Fruit fly (Drosophila melanogaster) whole organism, embryonic: Measurements from ENCODE around the gene CG4101.

Experiments used
- Atf3 ChIP-seq: fragments of 200-800 bp; sonication (Bioruptor generic); optimal IDR thresholded peaks from 3 replicates; lab custom pipeline; 2016; ENCODE audit warnings: missing biosample characterization, missing genetic modification characterization
- BtbVII ChIP-seq: fragments of 200-800 bp; sonication (Bioruptor generic); optimal IDR thresholded peaks from 3 replicates; lab custom pipeline; 2017; ENCODE audit warnings: missing biosample characterization, mild to moderate bottlenecking, missing genetic modification characterization
- CG10147 ChIP-seq: fragments of 200-800 bp; sonication (Bioruptor generic); optimal IDR thresholded peaks from 2 replicates; lab custom pipeline; 2019; ENCODE audit warnings: missing biosample characterization, mild to moderate bottlenecking, missing genetic modification characterization, moderate library complexity
- CG1233 ChIP-seq: fragments of 200-800 bp; sonication (Bioruptor generic); optimal IDR thresholded peaks from 4 replicates; lab custom pipeline; 2018; ENCODE audit warnings: missing biosample characterization, mild to moderate bottlenecking, missing genetic modification characterization
- CG12942 ChIP-seq: fragments of 200-800 bp; sonication (Bioruptor generic); optimal IDR thresholded peaks from 3 replicates; lab custom pipeline; 2016; ENCODE audit warnings: missing biosample characterization, missing genetic modification characterization
- CG13287 ChIP-seq: fragments of 200-800 bp; sonication (Bioruptor generic); IDR thresholded peaks from 2 replicates; pipeline ENCODE4 v1.3.6; 2022; ENCODE audit warnings: missing biosample characterization, missing genetic modification characterization; ENCODE audit not compliant: partially characterized antibody
- CG13424 ChIP-seq: fragments of 200-800 bp; sonication (Bioruptor generic); optimal IDR thresholded peaks from 2 replicates; lab custom pipeline; 2019; ENCODE audit warnings: missing biosample characterization, mild to moderate bottlenecking, missing genetic modification characterization, moderate library complexity
- CG14710 ChIP-seq: fragments of 200-800 bp; sonication (Bioruptor generic); optimal IDR thresholded peaks from 3 replicates; lab custom pipeline; 2019; ENCODE audit warnings: missing biosample characterization, mild to moderate bottlenecking, missing genetic modification characterization, moderate library complexity
- CG16779 ChIP-seq: fragments of 200-800 bp; sonication (Bioruptor generic); IDR thresholded peaks from 2 replicates; pipeline ENCODE4 v1.3.6; 2022; ENCODE audit warnings: missing biosample characterization, missing genetic modification characterization
- CG18011 ChIP-seq: fragments of 200-800 bp; sonication (Bioruptor generic); optimal IDR thresholded peaks from 2 replicates; lab custom pipeline; 2017; ENCODE audit warnings: missing biosample characterization, missing genetic modification characterization, mild to moderate bottlenecking, moderate library complexity, missing genotype
- CG18599 ChIP-seq: fragments of 200-800 bp; sonication (Bioruptor generic); optimal IDR thresholded peaks from 3 replicates; lab custom pipeline; 2017; ENCODE audit warnings: missing biosample characterization, missing genetic modification characterization, mild to moderate bottlenecking, moderate library complexity, missing genetic modification reagents
- CG2120 ChIP-seq: fragments of 200-800 bp; sonication (Bioruptor generic); optimal IDR thresholded peaks from 3 replicates; lab custom pipeline; 2016; ENCODE audit warnings: missing biosample characterization, missing genetic modification characterization
- CG3281 ChIP-seq: fragments of 200-800 bp; sonication (Bioruptor generic); optimal IDR thresholded peaks from 3 replicates; lab custom pipeline; 2017; ENCODE audit warnings: missing biosample characterization, mild to moderate bottlenecking, missing genetic modification characterization
- CG4360 ChIP-seq: fragments of 200-800 bp; sonication (Bioruptor generic); IDR thresholded peaks from 2 replicates; pipeline ENCODE4 v1.3.6; 2022; ENCODE audit warnings: missing biosample characterization, missing genetic modification characterization
- CG5953 ChIP-seq: fragments of 200-800 bp; sonication (Bioruptor generic); IDR thresholded peaks from 2 replicates; pipeline ENCODE4 v1.3.6; 2022; ENCODE audit warnings: missing biosample characterization, missing genetic modification characterization
- CG6175 ChIP-seq: fragments of 200-800 bp; sonication (Bioruptor generic); IDR thresholded peaks from 3 replicates; pipeline ENCODE4 v1.3.6; 2022; ENCODE audit warnings: missing biosample characterization, missing genetic modification characterization
- CG9876 ChIP-seq: fragments of 200-800 bp; sonication (Bioruptor generic); optimal IDR thresholded peaks from 2 replicates; lab custom pipeline; 2016; ENCODE audit warnings: missing biosample characterization, missing genetic modification characterization
- CG9932 ChIP-seq: fragments of 200-800 bp; sonication (Bioruptor generic); IDR thresholded peaks from 2 replicates; pipeline ENCODE4 v1.3.6; 2022; ENCODE audit warnings: missing biosample characterization, missing genetic modification characterization
- Camta ChIP-seq: fragments of 200-800 bp; sonication (Bioruptor generic); optimal IDR thresholded peaks from 2 replicates; lab custom pipeline; 2016; ENCODE audit warnings: missing biosample characterization, missing genetic modification characterization
- D19A ChIP-seq: fragments of 200-800 bp; optimal IDR thresholded peaks from 3 replicates; lab custom pipeline; 2019; ENCODE audit warnings: missing biosample characterization, mild to moderate bottlenecking, missing genetic modification characterization, moderate library complexity
- Elba2 ChIP-seq: fragments of 200-800 bp; sonication (Bioruptor generic); optimal IDR thresholded peaks from 3 replicates; lab custom pipeline; 2016; ENCODE audit warnings: missing biosample characterization, missing genetic modification characterization
- Gsc ChIP-seq: fragments of 200-800 bp; sonication (Bioruptor generic); IDR thresholded peaks from 2 replicates; pipeline ENCODE4 v1.3.6; 2022; ENCODE audit warnings: missing biosample characterization, missing genetic modification characterization
- H15 ChIP-seq: fragments of 200-800 bp; sonication (Bioruptor generic); IDR thresholded peaks from 3 replicates; pipeline ENCODE4 v1.3.6; 2022; ENCODE audit warnings: missing biosample characterization, missing genetic modification characterization
- HLH4C ChIP-seq: fragments of 200-800 bp; sonication (Bioruptor generic); IDR thresholded peaks from 3 replicates; pipeline ENCODE4 v1.3.6; 2022; ENCODE audit warnings: missing biosample characterization, missing genetic modification characterization; ENCODE audit not compliant: partially characterized antibody
- Hey ChIP-seq: fragments of 200-800 bp; sonication (Bioruptor generic); optimal IDR thresholded peaks from 3 replicates; lab custom pipeline; 2018; ENCODE audit warnings: missing biosample characterization, mild to moderate bottlenecking, missing genetic modification characterization
- Lpt ChIP-seq: fragments of >200 bp; optimal IDR thresholded peaks from 2 replicates; lab custom pipeline; 2018; ENCODE audit warnings: missing biosample characterization, missing genetic modification characterization
- MTF-1 ChIP-seq: fragments of 200-800 bp; sonication (Bioruptor generic); optimal IDR thresholded peaks from 2 replicates; lab custom pipeline; 2018; ENCODE audit warnings: missing biosample characterization, mild to moderate bottlenecking, missing genetic modification characterization, borderline replicate concordance
- NfI ChIP-seq: fragments of 200-800 bp; sonication (Bioruptor generic); optimal IDR thresholded peaks from 3 replicates; lab custom pipeline; 2018; ENCODE audit warnings: missing biosample characterization, mild to moderate bottlenecking, missing genetic modification characterization, moderate library complexity
- Opbp ChIP-seq: fragments of 200-800 bp; sonication (Bioruptor generic); IDR thresholded peaks from 3 replicates; pipeline ENCODE4 v1.3.6; 2022; ENCODE audit warnings: missing biosample characterization, missing genetic modification characterization; ENCODE audit not compliant: partially characterized antibody
- cwo ChIP-seq: fragments of 200-800 bp; sonication (Bioruptor generic); optimal IDR thresholded peaks from 3 replicates; lab custom pipeline; 2017; ENCODE audit warnings: missing biosample characterization, missing genetic modification characterization, mild to moderate bottlenecking, moderate library complexity, missing genetic modification reagents
- danr ChIP-seq: fragments of 200-800 bp; sonication (Bioruptor generic); IDR thresholded peaks from 2 replicates; pipeline ENCODE4 v1.3.6; 2022; ENCODE audit warnings: missing biosample characterization, missing genetic modification characterization
- dimm ChIP-seq: fragments of 200-800 bp; sonication (Bioruptor generic); IDR thresholded peaks from 2 replicates; pipeline ENCODE4 v1.3.6; 2022; ENCODE audit warnings: missing biosample characterization, missing genetic modification characterization
- ewg ChIP-seq: fragments of 200-800 bp; sonication (Bioruptor generic); optimal IDR thresholded peaks from 3 replicates; lab custom pipeline; 2017; ENCODE audit warnings: mild to moderate bottlenecking, missing biosample characterization, missing genetic modification reagents, missing genetic modification characterization
- exex ChIP-seq: fragments of 200-800 bp; sonication (Bioruptor generic); optimal IDR thresholded peaks from 4 replicates; lab custom pipeline; 2018; ENCODE audit warnings: missing biosample characterization, mild to moderate bottlenecking, missing genetic modification characterization, moderate library complexity
- gce ChIP-seq: fragments of 200-800 bp; sonication (Bioruptor generic); IDR thresholded peaks from 3 replicates; pipeline ENCODE4 v1.3.6; 2022; ENCODE audit warnings: missing biosample characterization, missing genetic modification characterization
- gsb-n ChIP-seq: fragments of 200-800 bp; sonication (Bioruptor generic); optimal IDR thresholded peaks from 3 replicates; lab custom pipeline; 2018; ENCODE audit warnings: missing biosample characterization, mild to moderate bottlenecking, missing genetic modification characterization
- insv ChIP-seq, 2 experiments: fragments of 200-800 bp; sonication (Bioruptor generic); optimal IDR thresholded peaks; 3 replicates each; lab custom pipeline; 2016 to 2018; ENCODE audit warnings: missing biosample characterization in 2 of 2, missing genetic modification characterization in 2 of 2
- klu ChIP-seq: fragments of 200-800 bp; sonication (Bioruptor generic); IDR thresholded peaks from 2 replicates; pipeline ENCODE4 v1.3.6; 2022; ENCODE audit warnings: missing biosample characterization, missing genetic modification characterization
- lov ChIP-seq, 2 experiments: fragments of 200-800 bp in 1 of 2; fragments of >200 bp in 1 of 2; sonication (Bioruptor generic) in 1 of 2; IDR thresholded peaks in 1 of 2; optimal IDR thresholded peaks in 1 of 2; 2 replicates in 1 of 2; 3 replicates in 1 of 2; pipeline versions ENCODE4 v1.3.6 to Lab custom; 2017 to 2022; ENCODE audit warnings: missing biosample characterization in 1 of 2, missing genetic modification characterization in 1 of 2
- mirr ChIP-seq: fragments of 200-800 bp; sonication (Bioruptor generic); optimal IDR thresholded peaks from 3 replicates; lab custom pipeline; 2018; ENCODE audit warnings: missing biosample characterization, mild to moderate bottlenecking, missing genetic modification characterization
- pho ChIP-seq: fragments of 200-800 bp; sonication (Bioruptor generic); optimal IDR thresholded peaks from 2 replicates; lab custom pipeline; 2016; ENCODE audit warnings: missing biosample characterization, missing genetic modification characterization
- pita ChIP-seq: fragments of 200-800 bp; sonication (Bioruptor generic); optimal IDR thresholded peaks from 2 replicates; lab custom pipeline; 2017; ENCODE audit warnings: missing biosample characterization, mild to moderate bottlenecking, missing genetic modification characterization
- pros ChIP-seq: fragments of 200-800 bp; sonication (Bioruptor generic); optimal IDR thresholded peaks from 3 replicates; lab custom pipeline; 2019; ENCODE audit warnings: missing biosample characterization, mild to moderate bottlenecking, missing genetic modification characterization, moderate library complexity
- rib ChIP-seq: fragments of 200-800 bp; sonication (Bioruptor generic); IDR thresholded peaks from 2 replicates; pipeline ENCODE4 v1.3.6; 2022; ENCODE audit warnings: missing biosample characterization, missing genetic modification characterization
- sima ChIP-seq: fragments of 200-800 bp; sonication (Bioruptor generic); optimal IDR thresholded peaks from 2 replicates; lab custom pipeline; 2016; ENCODE audit warnings: missing biosample characterization, missing genetic modification characterization
- ssp ChIP-seq: fragments of 200-800 bp; sonication (Bioruptor generic); IDR thresholded peaks from 2 replicates; pipeline ENCODE4 v1.3.6; 2022; ENCODE audit warnings: missing biosample characterization, missing genetic modification characterization
- tap ChIP-seq: fragments of 200-800 bp; optimal IDR thresholded peaks from 3 replicates; lab custom pipeline; 2019; ENCODE audit warnings: missing biosample characterization, mild to moderate bottlenecking, missing genetic modification characterization, moderate library complexity
- trem ChIP-seq: fragments of 200-800 bp; optimal IDR thresholded peaks from 3 replicates; lab custom pipeline; 2019; ENCODE audit warnings: missing biosample characterization, mild to moderate bottlenecking, missing genetic modification characterization, moderate library complexity
- wdn ChIP-seq: fragments of 200-800 bp; sonication (Bioruptor generic); IDR thresholded peaks from 2 replicates; pipeline ENCODE4 v1.3.6; 2022; ENCODE audit warnings: missing biosample characterization, missing genetic modification characterization
- wor ChIP-seq: fragments of 200-800 bp; sonication (Bioruptor generic); IDR thresholded peaks from 2 replicates; pipeline ENCODE4 v1.3.6; 2022; ENCODE audit warnings: missing biosample characterization, missing genetic modification characterization

CG4101 gene

dm6 chr3L:16609120-16609519 lies 3.2 kb upstream of the CG4101 start, which contains the start of gene CG4098 (continued):
- TF ChIP-seq CG12942 (GFP tag; lab: Kevin White, UChicago): peak; percentile 52
- peak; percentile 25 for TF ChIP-seq CG1233
- no peak for TF ChIP-seq dimm (GFP tag; lab: Robert Waterston, UW)
- TF ChIP-seq CG13287 (GFP tag; lab: Robert Waterston, UW): peak; percentile 55
- no peak for TF ChIP-seq rib (GFP tag; lab: Robert Waterston, UW)
- TF ChIP-seq CG2120 (GFP tag; lab: Kevin White, UChicago): peak; percentile 84
- TF ChIP-seq pros (GFP tag; lab: Kevin White, UChicago): no peak
- TF ChIP-seq klu (GFP tag; lab: Robert Waterston, UW): no peak
- TF ChIP-seq Gsc (GFP tag; lab: Robert Waterston, UW): no peak
- TF ChIP-seq sima (GFP tag; lab: Kevin White, UChicago): no peak
- TF ChIP-seq ssp: peak; percentile 46
- TF ChIP-seq CG18011 (GFP tag; lab: Kevin White, UChicago): peak; percentile 8
- TF ChIP-seq CG18599 (GFP tag; lab: Kevin White, UChicago): peak; percentile 65
- no peak for TF ChIP-seq CG4360 (GFP tag; lab: Robert Waterston, UW)
- no peak for TF ChIP-seq HLH4C (GFP tag; lab: Robert Waterston, UW)
- no peak for TF ChIP-seq BtbVII
- peak; percentile 5 for TF ChIP-seq CG14710 (tag; lab: Kevin White, UChicago)
- TF ChIP-seq CG3281: peak; percentile 27
- no peak for TF ChIP-seq CG5953 (GFP tag; lab: Robert Waterston, UW)
- TF ChIP-seq CG9932 (GFP tag; lab: Robert Waterston, UW): peak; percentile 88
- peak; percentile 48 for TF ChIP-seq Camta (GFP tag; lab: Kevin White, UChicago)
- TF ChIP-seq Elba2 (GFP tag; lab: Kevin White, UChicago): no peak
- no peak for TF ChIP-seq ewg
- TF ChIP-seq CG16779 (GFP tag; lab: Robert Waterston, UW): peak; percentile 78
- peak; percentile 24 for TF ChIP-seq MTF-1 (GFP tag; lab: Kevin White, UChicago)
- TF ChIP-seq CG10147 (GFP tag; lab: Kevin White, UChicago): peak; percentile 13
- TF ChIP-seq CG9876 (GFP tag; lab: Kevin White, UChicago): peak; percentile 26
- TF ChIP-seq CG13424 (tag; lab: Kevin White, UChicago): peak; percentile 59
- TF ChIP-seq gce (GFP tag; lab: Robert Waterston, UW): 0 out of 3 replicates have a peak, but pooled peaks have one; percentile 64
- TF ChIP-seq Lpt (GFP tag; lab: Kevin White, UChicago): no peak
- no peak for TF ChIP-seq danr (GFP tag; lab: Robert Waterston, UW)
- TF ChIP-seq mirr (GFP tag; lab: Kevin White, UChicago): peak; percentile 55
- peak; percentile 66 for TF ChIP-seq wdn
- TF ChIP-seq Atf3 (GFP tag; lab: Kevin White, UChicago): peak; percentile 36
- no peak; the same call in 2 of the 3 replicates for TF ChIP-seq Opbp (GFP tag; lab: Robert Waterston, UW)
- no peak for TF ChIP-seq lov (optimal IDR thresholded peaks at IDR 0.05; lab: Kevin White, UChicago)
- TF ChIP-seq lov (GFP tag; IDR thresholded peaks at IDR 0.05; lab: Robert Waterston, UW): 0 out of 3 replicates have a peak, but pooled peaks have one; percentile 9
- TF ChIP-seq exex (tag; lab: Kevin White, UChicago): no peak
- no peak for TF ChIP-seq D19A (tag; lab: Kevin White, UChicago)
- TF ChIP-seq insv (GFP tag; optimal IDR thresholded peaks at IDR 0.05; lab: Kevin White, UChicago): no peak
- TF ChIP-seq CG6175: 0 out of 3 replicates have a peak, but pooled peaks have one; percentile 30
- TF ChIP-seq pita: no peak
- TF ChIP-seq NfI (GFP tag; lab: Kevin White, UChicago): peak; percentile 68
- TF ChIP-seq tap (tag; lab: Kevin White, UChicago): peak; percentile 18
- TF ChIP-seq H15 (GFP tag; lab: Robert Waterston, UW): peak; percentile 62; the same call in 1 of the 3 replicates
- TF ChIP-seq cwo: peak; percentile 39
- TF ChIP-seq Hey (tag; lab: Kevin White, UChicago): no peak
- no peak for TF ChIP-seq wor (GFP tag; lab: Robert Waterston, UW)
- peak; percentile 58 for TF ChIP-seq pho (GFP tag; lab: Kevin White, UChicago)
- TF ChIP-seq trem (tag; lab: Kevin White, UChicago): no peak
- no peak for TF ChIP-seq gsb-n (tag; lab: Kevin White, UChicago)
